Fruit fly (Drosophila melanogaster) S2 (cell line): ENCODE data around the gene term.

Experiments used
- CG8478 ChIP-seq: fragments of >200 bp; optimal IDR thresholded peaks from 2 replicates; lab custom pipeline; 2018
- CTCF ChIP-seq, 2 experiments: fragments of >200 bp; optimal IDR thresholded peaks; 2 replicates each; lab custom pipeline; 2018

- TF ChIP-seq CTCF (optimal IDR thresholded peaks at IDR 0.05; lab: Kevin White, UChicago) (no peak), CG8478 (lab: Kevin White, UChicago) (no peak)
Observed at dm6 chr3L:18643222-18643621, 49.7 kb upstream of the term start.
